Fruit fly (Drosophila melanogaster): ENCODE measurements around the gene CG14410.

DNA sequence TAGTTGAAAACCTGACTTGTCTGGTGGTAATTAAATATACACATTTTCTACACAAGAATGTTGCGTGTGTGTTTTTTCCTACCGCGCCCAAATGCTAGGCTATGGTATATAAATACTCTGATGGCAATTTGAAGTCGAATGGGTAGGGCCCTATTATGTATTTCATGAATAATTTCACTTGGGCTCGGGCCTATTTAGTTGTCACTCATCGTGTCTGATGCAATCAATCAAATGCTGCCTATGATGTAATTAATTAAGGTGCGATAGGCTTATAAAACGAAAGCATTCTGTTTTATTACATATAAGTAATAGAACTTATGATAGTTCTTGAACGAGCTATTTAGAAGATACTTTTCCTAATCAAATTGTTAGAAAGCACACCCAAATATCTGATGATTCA lies 26.0 kb downstream of the CG14410 start:
- TF ChIP-seq CG10669 (GFP tag; optimal IDR thresholded peaks at IDR 0.05) (no peak), Gug (GFP tag; IDR thresholded peaks at IDR 0.05) (no peak), Hr39 (GFP tag; optimal IDR thresholded peaks at IDR 0.05) (no peak)

All from whole organism, prepupa.